Worm (Caenorhabditis elegans) whole organism, young adult: ENCODE measurements around the gene F09F9.5.

Source experiments
- D2030.7 ChIP-seq: fragments of 200-800 bp; sonication (Bioruptor generic); IDR thresholded peaks from 2 replicates; pipeline ENCODE4 v1.3.6; 2022; ENCODE audit warnings: missing genetic modification reagents, missing genetic modification characterization, missing compliant biosample characterization
- F49E8.2 ChIP-seq: sonication (generic microtip); optimal IDR thresholded peaks from 3 replicates; lab custom pipeline; 2017; ENCODE audit warnings: missing genetic modification characterization, mild to moderate bottlenecking, missing compliant biosample characterization, antibody characterized with exemption, moderate library complexity; ENCODE audit not compliant: insufficient read depth
- K12H6.12 ChIP-seq: fragments of 200-800 bp; sonication (Bioruptor generic); optimal IDR thresholded peaks from 2 replicates; lab custom pipeline; 2018; ENCODE audit warnings: mild to moderate bottlenecking, missing genetic modification characterization, missing compliant biosample characterization
- Y53G8AR.9 ChIP-seq: fragments of 200-800 bp; sonication (Bioruptor generic); conservative IDR thresholded peaks from 2 replicates; pipeline ENCODE4 v1.3.6; 2022; ENCODE audit warnings: missing genetic modification reagents, missing genetic modification characterization, missing compliant biosample characterization
- Y56A3A.18 ChIP-seq: fragments of 200-800 bp; sonication (Bioruptor generic); IDR thresholded peaks from 2 replicates; pipeline ENCODE4 v1.3.6; 2022; ENCODE audit warnings: missing genetic modification reagents, missing genetic modification characterization, missing compliant biosample characterization
- Y79H2A.3 ChIP-seq: fragments of 200-800 bp; sonication (Bioruptor generic); conservative IDR thresholded peaks from 2 replicates; pipeline ENCODE4 v1.3.6; 2022; ENCODE audit warnings: missing genetic modification reagents, missing genetic modification characterization, missing compliant biosample characterization
- akir-1 ChIP-seq: fragments of 200-800 bp; sonication (Bioruptor generic); optimal IDR thresholded peaks from 2 replicates; lab custom pipeline; 2018; ENCODE audit warnings: mild to moderate bottlenecking, missing genetic modification characterization, moderate library complexity, missing compliant biosample characterization
- atf-7 ChIP-seq: sonication (generic microtip); optimal IDR thresholded peaks from 2 replicates; lab custom pipeline; 2017; ENCODE audit warnings: mild to moderate bottlenecking, missing genetic modification characterization, missing compliant biosample characterization
- attf-6 ChIP-seq: fragments of 200-800 bp; sonication (Bioruptor generic); IDR thresholded peaks from 2 replicates; pipeline ENCODE4 v1.3.6; 2022; ENCODE audit warnings: missing genetic modification reagents, missing genetic modification characterization, missing compliant biosample characterization
- bed-2 ChIP-seq: fragments of 200-800 bp; sonication (Bioruptor generic); IDR thresholded peaks from 2 replicates; pipeline ENCODE4 v1.3.6; 2022; ENCODE audit warnings: missing genetic modification reagents, missing genetic modification characterization, missing compliant biosample characterization
- ccch-3 ChIP-seq: fragments of 200-800 bp; sonication (Bioruptor generic); optimal IDR thresholded peaks from 2 replicates; lab custom pipeline; 2018; ENCODE audit warnings: mild to moderate bottlenecking, missing genetic modification characterization, missing compliant biosample characterization
- ceh-27 ChIP-seq: fragments of 200-800 bp; sonication (Bioruptor generic); optimal IDR thresholded peaks from 2 replicates; lab custom pipeline; 2018; ENCODE audit warnings: mild to moderate bottlenecking, missing genetic modification characterization, moderate library complexity, missing compliant biosample characterization
- ceh-40 ChIP-seq: fragments of 200-800 bp; sonication (Bioruptor generic); IDR thresholded peaks from 2 replicates; pipeline ENCODE4 v1.3.6; 2022; ENCODE audit warnings: missing genetic modification characterization, missing compliant biosample characterization
- ceh-58 ChIP-seq: fragments of 200-800 bp; sonication (Bioruptor generic); IDR thresholded peaks from 2 replicates; pipeline ENCODE4 v1.3.6; 2022; ENCODE audit warnings: missing genetic modification characterization, missing compliant biosample characterization
- chd-7 ChIP-seq: sonication (generic microtip); optimal IDR thresholded peaks from 2 replicates; lab custom pipeline; 2016; ENCODE audit warnings: mild to moderate bottlenecking, missing genetic modification characterization, moderate library complexity, missing compliant biosample characterization
- efl-1 ChIP-seq: fragments of 150-350 bp; optimal IDR thresholded peaks from 2 replicates; lab custom pipeline; 2014; ENCODE audit warnings: missing biosample characterization, missing genetic modification reagents, missing genetic modification characterization
- egl-44 ChIP-seq: fragments of 200-800 bp; sonication (Bioruptor generic); IDR thresholded peaks from 2 replicates; pipeline ENCODE4 v1.3.6; 2022; ENCODE audit warnings: missing genetic modification reagents, missing genetic modification characterization, missing compliant biosample characterization
- ekl-4 ChIP-seq: fragments of 200-800 bp; sonication (Bioruptor generic); IDR thresholded peaks from 2 replicates; pipeline ENCODE4 v1.3.6; 2022; ENCODE audit warnings: missing genetic modification reagents, missing genetic modification characterization, missing compliant biosample characterization
- ets-4 ChIP-seq: fragments of 200-800 bp; sonication (Bioruptor generic); optimal IDR thresholded peaks from 2 replicates; lab custom pipeline; 2018; ENCODE audit warnings: mild to moderate bottlenecking, missing genetic modification characterization, missing compliant biosample characterization
- fkh-3 ChIP-seq: sonication (generic microtip); optimal IDR thresholded peaks from 2 replicates; lab custom pipeline; 2016; ENCODE audit warnings: mild to moderate bottlenecking, missing genetic modification characterization, missing compliant biosample characterization
- him-1 ChIP-seq: sonication (generic microtip); optimal IDR thresholded peaks from 2 replicates; lab custom pipeline; 2016; ENCODE audit warnings: missing genotype, missing genetic modification reagents, missing genetic modification characterization, missing compliant biosample characterization
- lin-26 ChIP-seq: fragments of 200-800 bp; sonication (Bioruptor generic); IDR thresholded peaks from 2 replicates; pipeline ENCODE4 v1.3.6; 2022; ENCODE audit warnings: missing genetic modification reagents, missing genetic modification characterization, missing compliant biosample characterization
- lsl-1 ChIP-seq: fragments of 200-800 bp; sonication (Bioruptor generic); optimal IDR thresholded peaks from 2 replicates; lab custom pipeline; 2018; ENCODE audit warnings: mild to moderate bottlenecking, missing genetic modification characterization, moderate library complexity, missing compliant biosample characterization
- lsy-27 ChIP-seq: sonication (generic microtip); optimal IDR thresholded peaks from 2 replicates; lab custom pipeline; 2017; ENCODE audit warnings: missing genetic modification characterization, mild to moderate bottlenecking, missing compliant biosample characterization, antibody characterized with exemption, missing genotype, borderline replicate concordance; ENCODE audit not compliant: insufficient read depth
- madf-6 ChIP-seq: fragments of 200-800 bp; sonication (Bioruptor generic); IDR thresholded peaks from 2 replicates; pipeline ENCODE4 v1.3.6; 2022; ENCODE audit warnings: missing genetic modification reagents, missing genetic modification characterization, missing compliant biosample characterization
- nfya-1 ChIP-seq: sonication (generic microtip); optimal IDR thresholded peaks from 2 replicates; lab custom pipeline; 2017; ENCODE audit warnings: antibody characterized with exemption, missing compliant biosample characterization, missing genetic modification characterization, borderline replicate concordance; ENCODE audit not compliant: insufficient read depth
- nhr-90 ChIP-seq: sonication (generic microtip); optimal IDR thresholded peaks from 2 replicates; lab custom pipeline; 2016; ENCODE audit warnings: missing genotype, mild to moderate bottlenecking, missing genetic modification characterization, missing compliant biosample characterization
- pbrm-1 ChIP-seq: fragments of 200-800 bp; sonication (Bioruptor generic); IDR thresholded peaks from 2 replicates; pipeline ENCODE4 v1.3.6; 2022; ENCODE audit warnings: missing genetic modification reagents, missing genetic modification characterization, missing compliant biosample characterization
- rec-8 ChIP-seq, 2 experiments: sonication (generic microtip); optimal IDR thresholded peaks; 2 replicates each; lab custom pipeline; 2016; ENCODE audit warnings: mild to moderate bottlenecking in 2 of 2, missing genetic modification characterization in 2 of 2, missing genetic modification reagents in 2 of 2, missing genotype in 2 of 2, missing biosample characterization in 1 of 2, missing compliant biosample characterization in 1 of 2, moderate library complexity in 1 of 2
- repo-1 ChIP-seq: sonication (generic microtip); optimal IDR thresholded peaks from 2 replicates; lab custom pipeline; 2017; ENCODE audit warnings: mild to moderate bottlenecking, missing genetic modification characterization, missing compliant biosample characterization
- rpc-1 ChIP-seq, 2 experiments: fragments of 150-350 bp in 1 of 2; sonication (generic microtip) in 1 of 2; optimal IDR thresholded peaks; 2 replicates each; lab custom pipeline; 2014 to 2018; ENCODE audit warnings: missing biosample characterization in 1 of 2, missing genetic modification characterization in 1 of 2, missing genetic modification reagents in 1 of 2, missing genotype in 1 of 2
- sdz-38 ChIP-seq: sonication (generic microtip); optimal IDR thresholded peaks from 2 replicates; lab custom pipeline; 2016; ENCODE audit warnings: missing genotype, missing genetic modification characterization, missing compliant biosample characterization
- snpc-3.4 ChIP-seq: sonication (generic microtip); optimal IDR thresholded peaks from 2 replicates; lab custom pipeline; 2017; ENCODE audit warnings: missing genetic modification characterization, mild to moderate bottlenecking, missing compliant biosample characterization, antibody characterized with exemption, moderate library complexity, missing genotype, missing genetic modification reagents
- somi-1 ChIP-seq: fragments of 200-800 bp; sonication (Bioruptor generic); optimal IDR thresholded peaks from 2 replicates; lab custom pipeline; 2018; ENCODE audit warnings: mild to moderate bottlenecking, missing genetic modification characterization, missing compliant biosample characterization
- tbp1 ChIP-seq: fragments of 200-800 bp; sonication (Bioruptor generic); optimal IDR thresholded peaks from 2 replicates; lab custom pipeline; 2018; ENCODE audit warnings: mild to moderate bottlenecking, missing genetic modification characterization, missing compliant biosample characterization
- zim-3 ChIP-seq: sonication (generic microtip); optimal IDR thresholded peaks from 2 replicates; lab custom pipeline; 2017; ENCODE audit warnings: mild to moderate bottlenecking, missing genetic modification characterization, moderate library complexity, missing compliant biosample characterization
- ztf-26 ChIP-seq: sonication (generic microtip); optimal IDR thresholded peaks from 2 replicates; lab custom pipeline; 2017; ENCODE audit warnings: missing genetic modification characterization, missing compliant biosample characterization
- ztf-28 ChIP-seq: fragments of 200-800 bp; sonication (Bioruptor generic); IDR thresholded peaks from 2 replicates; pipeline ENCODE4 v1.3.6; 2022; ENCODE audit warnings: missing genetic modification reagents, missing genetic modification characterization, missing compliant biosample characterization

F09F9.5 gene

DNA sequence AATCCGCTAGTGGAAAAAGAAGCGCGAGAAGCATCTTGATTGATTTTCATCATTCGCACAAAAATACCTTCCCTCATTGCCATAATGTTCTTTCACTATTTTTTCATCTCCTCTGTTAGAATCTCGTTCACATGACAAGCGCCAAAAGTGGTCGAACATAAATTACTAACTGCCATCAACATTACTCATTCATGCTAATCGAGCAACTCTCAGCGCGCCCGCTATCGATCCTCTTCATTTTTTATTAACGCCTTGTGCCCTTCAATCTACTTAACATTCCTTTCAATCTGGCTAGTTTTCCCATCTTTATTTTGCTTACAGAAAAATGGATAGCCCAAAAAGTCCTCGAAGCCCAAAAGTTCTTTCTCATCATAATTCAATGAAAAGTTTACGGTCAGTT, at the start of gene F09F9.5:
Gene F09F9.5, plus strand, starts transcription at position 301 of the 400 bp plus-strand sequence.
- TF ChIP-seq ztf-26 (no peak), madf-6 (GFP tag; lab: Robert Waterston, UW) (no peak), lin-26 (GFP tag; lab: Robert Waterston, UW) (no peak), lsl-1 (GFP tag; lab: Kevin White, UChicago) (no peak), repo-1 (no peak), Y79H2A.3 (GFP tag; lab: Robert Waterston, UW) (no peak)

DNA sequence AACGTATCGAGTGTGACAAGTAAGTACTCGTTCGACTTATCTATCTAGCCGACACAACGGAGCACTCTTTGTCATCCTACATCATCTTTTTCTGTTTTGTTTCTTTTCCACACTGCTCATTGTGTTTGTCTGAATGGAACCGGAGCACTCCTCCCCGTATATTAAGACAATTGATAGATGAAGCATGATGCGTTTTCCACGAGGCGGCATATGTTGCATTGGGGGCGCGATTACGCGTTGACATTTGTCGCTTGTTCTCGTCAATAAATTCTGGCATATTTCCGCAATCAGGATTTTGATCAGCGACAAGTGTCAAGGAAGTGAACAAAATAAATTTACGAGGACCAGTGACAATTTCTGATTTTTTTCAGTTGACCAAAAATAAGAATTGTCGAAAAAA, 49.5 kb upstream of the F09F9.5 start:
- TF ChIP-seq K12H6.12 = no peak
- TF ChIP-seq ceh-58 (GFP tag; lab: Robert Waterston, UW) = no peak
- no peak for TF ChIP-seq ztf-26
- TF ChIP-seq atf-7 = no peak
- no peak for TF ChIP-seq ekl-4 (GFP tag; lab: Robert Waterston, UW)
- TF ChIP-seq him-1 (tag; lab: Kevin White, UChicago) = no peak

DNA sequence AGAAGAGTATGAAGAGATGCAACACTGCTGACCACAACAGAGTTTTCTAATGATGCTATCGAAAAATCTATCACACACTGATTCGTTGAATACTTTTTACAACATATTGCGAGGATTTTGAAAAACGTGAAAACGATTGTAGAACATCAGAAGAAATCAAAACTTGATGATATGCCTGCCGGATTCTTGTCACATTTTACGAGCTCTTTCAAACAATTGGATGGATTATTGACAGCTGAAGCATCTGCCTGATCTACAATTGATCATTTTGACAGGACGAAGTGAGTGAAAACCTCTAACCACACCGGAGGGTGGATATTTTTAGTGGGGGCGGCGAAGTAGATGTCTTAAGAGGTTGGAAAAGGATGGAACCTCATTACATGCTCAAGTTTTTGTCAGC, 45.2 kb upstream of the F09F9.5 start:
- no peak for TF ChIP-seq efl-1 (GFP tag; lab: Kevin White, UChicago)
- no peak for TF ChIP-seq sdz-38 (tag; lab: Kevin White, UChicago)
- no peak for TF ChIP-seq rec-8 (tag; optimal IDR thresholded peaks at IDR 0.05; lab: Kevin White, UChicago)

DNA sequence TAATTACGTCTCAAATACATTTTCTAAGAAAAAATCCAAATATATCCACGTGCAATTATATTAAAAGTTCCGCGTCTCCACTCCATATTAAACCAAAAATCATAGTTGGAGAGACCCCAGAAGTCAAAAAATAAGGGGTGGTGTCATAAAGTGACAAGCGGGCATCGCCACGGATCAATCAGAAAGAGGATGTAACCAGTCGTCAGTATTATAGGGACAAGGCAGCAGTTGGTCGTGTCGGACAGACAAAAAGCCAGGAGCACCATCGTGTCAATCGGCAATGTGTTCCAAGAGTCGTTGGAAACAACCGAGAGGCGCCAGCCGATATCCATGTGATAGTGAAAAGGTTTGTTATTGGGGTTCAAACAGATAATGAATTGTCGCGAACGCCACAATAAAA, 41.8 kb upstream of the F09F9.5 start:
- TF ChIP-seq lsy-27 (tag; lab: Kevin White, UChicago) = no peak
- TF ChIP-seq somi-1 (GFP tag; lab: Kevin White, UChicago) = no peak
- TF ChIP-seq akir-1 = no peak
- no peak for TF ChIP-seq bed-2 (GFP tag; lab: Robert Waterston, UW)
- no peak for TF ChIP-seq ccch-3 (GFP tag; lab: Kevin White, UChicago)
- no peak for TF ChIP-seq ztf-26
- TF ChIP-seq tbp1 (GFP tag; lab: Kevin White, UChicago) = no peak
- no peak for TF ChIP-seq snpc-3.4
- TF ChIP-seq pbrm-1 (GFP tag; lab: Robert Waterston, UW) = no peak
- TF ChIP-seq egl-44 (GFP tag; lab: Robert Waterston, UW) = no peak
- TF ChIP-seq D2030.7 (GFP tag; lab: Robert Waterston, UW) = no peak
- TF ChIP-seq nfya-1 (tag; lab: Kevin White, UChicago) = no peak

DNA sequence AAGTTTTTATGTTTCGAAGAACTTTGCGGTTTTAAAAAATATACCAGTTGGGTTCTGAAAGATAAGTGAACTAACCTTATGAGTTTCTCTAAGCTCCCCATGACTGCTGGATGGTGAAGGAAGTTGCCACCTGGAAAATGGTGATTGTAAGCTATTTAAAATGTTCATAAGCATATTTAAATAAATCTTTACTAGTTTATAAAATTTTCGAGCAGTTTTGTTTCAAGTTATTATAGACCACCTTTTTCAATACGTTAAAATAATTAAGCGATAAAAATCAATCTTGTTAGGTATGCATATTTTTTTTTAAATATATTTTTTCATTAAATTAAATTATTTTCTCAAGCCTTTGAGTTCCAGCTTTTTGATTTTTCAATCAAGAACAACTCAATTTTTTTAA, 38.5 kb upstream of the F09F9.5 start, which contains the start of gene T06F4.1:
Gene T06F4.1, minus strand, starts transcription at position 101 of the 400 bp plus-strand sequence.
- TF ChIP-seq Y53G8AR.9 (GFP tag; lab: Robert Waterston, UW) (no peak), rpc-1 (optimal IDR thresholded peaks at IDR 0.05; lab: Kevin White, UChicago) (no peak), rpc-1 (tag; optimal IDR thresholded peaks at IDR 0.05; lab: Kevin White, UChicago) (no peak), F49E8.2 (tag; lab: Kevin White, UChicago) (no peak), attf-6 (GFP tag; lab: Robert Waterston, UW) (no peak), nfya-1 (tag; lab: Kevin White, UChicago) (no peak), ceh-27 (no peak), madf-6 (GFP tag; lab: Robert Waterston, UW) (no peak), ets-4 (GFP tag; lab: Kevin White, UChicago) (no peak), Y56A3A.18 (GFP tag; lab: Robert Waterston, UW) (no peak), ceh-40 (GFP tag; lab: Robert Waterston, UW) (no peak), zim-3 (tag; lab: Kevin White, UChicago) (no peak), ztf-28 (GFP tag; lab: Robert Waterston, UW) (no peak), nhr-90 (tag; lab: Kevin White, UChicago) (no peak), chd-7 (tag; lab: Kevin White, UChicago) (no peak), fkh-3 (tag; lab: Kevin White, UChicago) (no peak)
- TF ChIP-seq, all 124 proteins: peak for 0
